Worm (Caenorhabditis elegans): Measurements from ENCODE around the gene C05D11.1.

Gene C05D11.1

DNA sequence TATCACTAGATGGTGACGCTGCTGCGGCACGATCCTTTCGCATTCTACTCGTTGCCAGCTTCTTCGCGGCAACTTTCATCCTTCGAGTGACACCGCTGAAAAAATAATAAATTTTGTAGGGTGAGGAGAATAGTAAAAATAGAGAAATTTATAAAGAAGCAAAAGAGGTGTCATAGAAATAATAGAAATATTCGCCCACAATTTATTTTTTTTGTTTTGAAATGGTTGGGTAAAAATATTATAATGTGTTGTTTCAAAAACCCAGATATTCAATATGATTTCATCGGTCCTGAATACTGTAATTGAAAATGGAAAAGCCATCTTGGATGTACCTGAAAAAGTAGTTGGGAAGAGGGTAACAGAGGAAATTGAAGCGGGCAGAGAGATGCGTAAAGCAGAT is 15.9 kb downstream of the C05D11.1 start, which contains the start of gene set-1:
TSS of gene set-1 (minus strand) at position 101 of the 400 bp plus-strand sequence.
- TF ChIP-seq Y95B8A.8 (GFP tag; IDR thresholded peaks at IDR 0.05) (no peak), ztf-25 (GFP tag; IDR thresholded peaks at IDR 0.05) (no peak), Y53F4B.3 (GFP tag; IDR thresholded peaks at IDR 0.05) (no peak), ztf-26 (tag; optimal IDR thresholded peaks at IDR 0.05) (no peak), ekl-4 (GFP tag; IDR thresholded peaks at IDR 0.05) (no peak), F33H1.4 (GFP tag; IDR thresholded peaks at IDR 0.05) (no peak), T26A5.8 (tag; optimal IDR thresholded peaks at IDR 0.05) (no peak), unc-62 (GFP tag; optimal IDR thresholded peaks at IDR 0.05) (no peak), attf-3 (GFP tag; conservative IDR thresholded peaks at IDR 0.05) (no peak), ccch-3 (GFP tag; optimal IDR thresholded peaks at IDR 0.05) (no peak), xnd-1 (tag; optimal IDR thresholded peaks at IDR 0.05) (no peak), tbp1 (GFP tag; optimal IDR thresholded peaks at IDR 0.05) (no peak), rec-8 (tag; optimal IDR thresholded peaks at IDR 0.05) (no peak), ztf-3 (GFP tag; optimal IDR thresholded peaks at IDR 0.05) (no peak), madf-6 (GFP tag; IDR thresholded peaks at IDR 0.05) (no peak), F57C9.4 (tag; optimal IDR thresholded peaks at IDR 0.05) (no peak), egl-18 (GFP tag; IDR thresholded peaks at IDR 0.05) (no peak), zim-3 (tag; optimal IDR thresholded peaks at IDR 0.05) (no peak), lir-1 (GFP tag; conservative IDR thresholded peaks at IDR 0.05) (no peak)

DNA sequence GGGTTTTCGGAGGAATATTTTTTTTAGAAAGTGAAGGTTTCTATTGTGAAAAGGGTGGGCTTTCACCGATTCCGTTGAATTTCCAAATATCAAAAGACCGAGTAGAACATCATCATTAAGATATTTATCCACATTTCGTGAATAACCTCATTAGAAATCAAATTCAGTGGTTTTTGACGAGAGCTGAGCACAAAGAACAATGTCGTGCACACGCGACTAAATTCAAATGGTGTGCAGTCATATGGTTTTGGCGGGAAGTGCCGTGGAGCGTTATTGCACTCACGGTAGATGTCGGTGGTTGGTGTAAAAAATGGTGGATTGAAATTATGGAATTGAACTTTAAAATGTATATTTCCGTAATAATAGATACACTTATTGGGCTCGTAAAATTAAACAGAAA is 16.3 kb downstream of the C05D11.1 start:
- TF ChIP-seq mcd-1 (GFP tag; IDR thresholded peaks at IDR 0.05): peak; percentile 33; the same call in 1 of the 2 replicates
- 0 out of 2 replicates have a peak, but pooled peaks have one; percentile 34 for TF ChIP-seq madf-6 (GFP tag; IDR thresholded peaks at IDR 0.05)
- TF ChIP-seq ztf-3 (GFP tag; optimal IDR thresholded peaks at IDR 0.05): no peak
- peak; percentile 22 for TF ChIP-seq lin-54 (GFP tag; optimal IDR thresholded peaks at IDR 0.05)

DNA sequence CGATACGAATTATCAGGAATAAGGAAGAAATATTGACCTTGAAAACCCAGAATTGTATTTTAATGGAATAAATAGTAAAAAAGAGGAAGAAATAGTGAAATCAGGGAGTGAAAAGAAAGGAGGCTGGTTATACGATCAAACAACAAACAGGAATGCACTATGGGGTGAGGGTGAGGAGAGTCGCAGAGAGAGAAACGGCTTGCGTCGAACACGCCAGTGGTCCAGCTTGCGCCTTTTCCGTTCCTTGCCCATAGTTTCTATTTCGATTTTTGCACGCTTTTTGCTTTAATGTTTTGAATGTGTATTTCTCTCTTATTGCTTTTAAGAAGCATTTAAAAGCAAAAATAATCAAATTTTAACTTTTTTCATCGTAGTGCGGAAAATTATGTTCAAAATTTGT is 17.3 kb downstream of the C05D11.1 start:
- TF ChIP-seq snpc-1.3 (tag; optimal IDR thresholded peaks at IDR 0.05; ENCODE audit: insufficient read depth): peak; percentile 28
- peak; percentile 34; the same call in 1 of the 2 replicates for TF ChIP-seq ceh-100 (GFP tag; IDR thresholded peaks at IDR 0.05)
- TF ChIP-seq ztf-18 (tag; optimal IDR thresholded peaks at IDR 0.05): peak; percentile 94
- peak; percentile 21; the same call in 1 of the 2 replicates for TF ChIP-seq attf-6 (GFP tag; IDR thresholded peaks at IDR 0.05)
- peak; percentile 55; the same call in 1 of the 2 replicates for TF ChIP-seq Y53G8AR.9 (GFP tag; conservative IDR thresholded peaks at IDR 0.05)
- TF ChIP-seq somi-1 (GFP tag; optimal IDR thresholded peaks at IDR 0.05): peak; percentile 9
- TF ChIP-seq F23B12.7 (tag; optimal IDR thresholded peaks at IDR 0.05; ENCODE audit: insufficient read depth): peak; percentile 49
- peak; percentile 38 for TF ChIP-seq K12H6.12 (tag; optimal IDR thresholded peaks at IDR 0.05)
- peak; percentile 55; the same call in 1 of the 2 replicates for TF ChIP-seq ceh-91 (GFP tag; IDR thresholded peaks at IDR 0.05)
- TF ChIP-seq F49E8.2 (tag; optimal IDR thresholded peaks at IDR 0.05; ENCODE audit: insufficient read depth): peak; percentile 42
- peak; percentile 82 for TF ChIP-seq nhr-80 (tag; optimal IDR thresholded peaks at IDR 0.05)
- TF ChIP-seq pha-4 (tag; optimal IDR thresholded peaks at IDR 0.05): peak; percentile 44
- TF ChIP-seq attf-5 (GFP tag; optimal IDR thresholded peaks at IDR 0.05): peak; percentile 98
- peak; percentile 63 for TF ChIP-seq ceh-27 (GFP tag; optimal IDR thresholded peaks at IDR 0.05)
- TF ChIP-seq lin-40 (tag; optimal IDR thresholded peaks at IDR 0.05): peak; percentile 52
- no peak for TF ChIP-seq ccch-3 (GFP tag; optimal IDR thresholded peaks at IDR 0.05)
- TF ChIP-seq pbrm-1 (GFP tag; IDR thresholded peaks at IDR 0.05): peak; percentile 76
- TF ChIP-seq aptf-2 (GFP tag; conservative IDR thresholded peaks at IDR 0.05): no peak
- TF ChIP-seq ztf-25 (GFP tag; IDR thresholded peaks at IDR 0.05): no peak
- TF ChIP-seq efl-1 (GFP tag; optimal IDR thresholded peaks at IDR 0.05): peak; percentile 46
- TF ChIP-seq dpl-1 (GFP tag; optimal IDR thresholded peaks at IDR 0.05): peak; percentile 49
- TF ChIP-seq F33H1.4 (GFP tag; IDR thresholded peaks at IDR 0.05): peak; percentile 57; the same call in 1 of the 2 replicates
- TF ChIP-seq egrh-3 (GFP tag; IDR thresholded peaks at IDR 0.05): peak; percentile 43; the same call in 1 of the 2 replicates
- peak; percentile 77 for TF ChIP-seq mcd-1 (GFP tag; IDR thresholded peaks at IDR 0.05)
- peak; percentile 75 for TF ChIP-seq ZK185.1 (tag; optimal IDR thresholded peaks at IDR 0.05; ENCODE audit: poor library complexity, severe bottlenecking)
- no peak for TF ChIP-seq tbx-9 (tag; optimal IDR thresholded peaks at IDR 0.05; ENCODE audit: borderline replicate concordance)
- TF ChIP-seq lin-54 (GFP tag; optimal IDR thresholded peaks at IDR 0.05): peak; percentile 70
- peak; percentile 53 for TF ChIP-seq die-1 (tag; optimal IDR thresholded peaks at IDR 0.05)

Measured in whole organism, young adult.